Worm (Caenorhabditis elegans) whole organism, L4 larva: ENCODE measurements around the gene K11H3.2.
A peak's percentile ranks its signal among the peaks of the same experiment; 100 is the strongest.

Experiments used
- Y75B8A.6 ChIP-seq: fragments of 200-800 bp; sonication (Bioruptor generic); IDR thresholded peaks from 2 replicates; pipeline ENCODE4 v1.3.6; 2022; ENCODE audit warnings: missing genetic modification reagents, missing genetic modification characterization, missing compliant biosample characterization
- ZK337.2 ChIP-seq: fragments of 200-800 bp; sonication (Bioruptor generic); IDR thresholded peaks from 2 replicates; pipeline ENCODE4 v1.3.6; 2022; ENCODE audit warnings: missing genetic modification reagents, missing genetic modification characterization, missing compliant biosample characterization
- aha-1 ChIP-seq: fragments of 150-350 bp; peaks from one replicate; lab custom pipeline; 2014; ENCODE audit warnings: missing biosample characterization, missing genetic modification characterization
- aly-2 ChIP-seq: sonication (generic microtip); optimal IDR thresholded peaks from 2 replicates; lab custom pipeline; 2018; ENCODE audit warnings: missing biosample characterization, missing genetic modification characterization
- ces-1 ChIP-seq: fragments of 150-350 bp; sonication (generic microtip); optimal IDR thresholded peaks from 4 replicates; lab custom pipeline; 2014; ENCODE audit warnings: missing biosample characterization, missing genetic modification reagents, missing genetic modification characterization
- cey-2 ChIP-seq: sonication (generic microtip); optimal IDR thresholded peaks from 3 replicates; lab custom pipeline; 2017; ENCODE audit warnings: missing genetic modification characterization, mild to moderate bottlenecking, missing compliant biosample characterization, antibody characterized with exemption, borderline replicate concordance; ENCODE audit not compliant: insufficient read depth
- daf-16 ChIP-seq, 3 experiments: sonication (generic microtip); optimal IDR thresholded peaks; 2 replicates each; lab custom pipeline; 2016 to 2017; ENCODE audit warnings: missing genetic modification characterization in 3 of 3, missing genetic modification reagents in 3 of 3, mild to moderate bottlenecking in 2 of 3, missing compliant biosample characterization in 2 of 3, missing biosample characterization in 1 of 3, moderate library complexity in 1 of 3
- dmd-9 ChIP-seq: fragments of 200-800 bp; sonication (Bioruptor generic); IDR thresholded peaks from 2 replicates; pipeline ENCODE4 v1.3.6; 2022; ENCODE audit warnings: missing genetic modification reagents, missing genetic modification characterization, missing compliant biosample characterization
- duxl-1 ChIP-seq: sonication (generic microtip); optimal IDR thresholded peaks from 2 replicates; lab custom pipeline; 2016; ENCODE audit warnings: mild to moderate bottlenecking, missing genetic modification characterization, moderate library complexity, missing compliant biosample characterization; ENCODE audit not compliant: poor library complexity
- egl-27 ChIP-seq: sonication (generic microtip); optimal IDR thresholded peaks from 3 replicates; lab custom pipeline; 2017; ENCODE audit warnings: missing biosample characterization, missing genetic modification reagents, missing genetic modification characterization
- gei-8 ChIP-seq: fragments of 200-800 bp; sonication (Bioruptor generic); optimal IDR thresholded peaks from 2 replicates; lab custom pipeline; 2018; ENCODE audit warnings: mild to moderate bottlenecking, missing genetic modification characterization, missing compliant biosample characterization
- hif-1 ChIP-seq, 2 experiments: sonication (generic microtip); optimal IDR thresholded peaks; 2 replicates each; lab custom pipeline; 2016 to 2017; ENCODE audit warnings: missing compliant biosample characterization in 2 of 2, missing genetic modification characterization in 2 of 2, missing genetic modification reagents in 2 of 2, missing genotype in 2 of 2, mild to moderate bottlenecking in 1 of 2
- lin-39 ChIP-seq: fragments of 150-350 bp; optimal IDR thresholded peaks from 2 replicates; lab custom pipeline; 2014; ENCODE audit warnings: missing biosample characterization, missing genetic modification reagents, missing genetic modification characterization
- lir-3 ChIP-seq: sonication (generic microtip); optimal IDR thresholded peaks from 2 replicates; lab custom pipeline; 2016; ENCODE audit warnings: mild to moderate bottlenecking, missing genetic modification characterization, missing compliant biosample characterization
- nhr-11 ChIP-seq: fragments of 150-350 bp; optimal IDR thresholded peaks from 2 replicates; lab custom pipeline; 2014; ENCODE audit warnings: missing biosample characterization, missing genetic modification characterization
- nhr-25 ChIP-seq: sonication (generic microtip); optimal IDR thresholded peaks from 2 replicates; lab custom pipeline; 2017; ENCODE audit warnings: missing genetic modification characterization, mild to moderate bottlenecking, missing compliant biosample characterization, antibody characterized with exemption, moderate library complexity, borderline replicate concordance; ENCODE audit not compliant: insufficient read depth
- nhr-76 ChIP-seq: fragments of 150-350 bp; optimal IDR thresholded peaks from 2 replicates; lab custom pipeline; 2014; ENCODE audit warnings: missing biosample characterization, missing genetic modification characterization
- unc-39 ChIP-seq: sonication (generic microtip); optimal IDR thresholded peaks from 2 replicates; lab custom pipeline; 2017; ENCODE audit warnings: missing biosample characterization, missing genetic modification characterization
- unc-62 ChIP-seq, 3 experiments: fragments of 150-350 bp in 1 of 3; sonication (generic microtip); optimal IDR thresholded peaks in 2 of 3; peaks in 1 of 3; 1 replicate in 1 of 3; 2 replicates in 2 of 3; lab custom pipeline; 2014 to 2017; ENCODE audit warnings: missing biosample characterization in 3 of 3, missing genetic modification characterization in 3 of 3, missing genetic modification reagents in 3 of 3, missing genotype in 1 of 3
- vab-7 ChIP-seq: fragments of 200-800 bp; sonication (Bioruptor generic); IDR thresholded peaks from 2 replicates; pipeline ENCODE4 v1.3.6; 2022; ENCODE audit warnings: missing genetic modification reagents, missing genetic modification characterization, missing compliant biosample characterization

Gene K11H3.2

DNA sequence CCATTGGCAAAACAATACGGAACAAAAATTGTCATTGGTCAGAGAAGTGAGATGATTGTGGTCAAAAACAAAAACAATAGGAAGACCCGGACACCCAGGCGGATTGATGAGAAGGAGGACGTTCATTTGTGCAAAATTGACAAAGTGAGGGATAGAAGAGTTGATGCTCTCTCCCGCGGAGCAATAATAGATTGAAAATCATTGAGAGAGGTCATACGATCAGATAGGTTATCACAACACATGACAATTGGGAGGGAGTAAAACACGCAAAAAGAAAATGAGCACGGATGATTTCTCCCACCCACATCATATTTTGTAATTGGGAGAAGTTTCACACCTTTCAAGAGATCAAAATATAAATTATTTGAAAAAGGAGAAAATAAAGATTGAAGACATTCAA is 39.4 kb downstream of the K11H3.2 start:
- peak; percentile 6 for TF ChIP-seq nhr-11 (tag; lab: Kevin White, UChicago)
- no peak for TF ChIP-seq hif-1 (tag; optimal IDR thresholded peaks at IDR 0.05; lab: Kevin White, UChicago)

DNA sequence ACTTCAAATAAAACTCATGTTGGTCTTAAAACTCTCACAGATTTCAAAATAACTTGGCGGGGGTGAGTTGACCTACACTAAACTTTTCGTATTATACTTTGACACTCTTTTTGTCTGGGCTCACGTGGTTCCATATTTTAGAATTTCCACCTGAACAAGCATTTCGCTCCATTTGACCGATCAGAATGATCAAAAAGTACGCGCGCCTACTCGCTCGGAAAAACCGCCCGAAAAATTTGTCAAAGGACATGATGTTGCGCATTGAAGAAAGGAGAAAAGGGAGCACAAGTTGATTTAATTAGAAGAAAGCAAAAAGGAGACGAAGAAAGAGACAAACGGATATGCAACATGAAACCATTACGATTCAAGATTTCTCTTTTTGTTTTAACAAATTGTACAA is 40.1 kb downstream of the K11H3.2 start:
- TF ChIP-seq aha-1 (tag; lab: Kevin White, UChicago) (peak; percentile 94), gei-8 (GFP tag; lab: Kevin White, UChicago) (no peak), unc-62 (GFP tag; optimal IDR thresholded peaks at IDR 0.05 in 1 of 2; lab: Kevin White, UChicago) (peak in 1 of 2 experiments; percentile 31), unc-62 (tag; optimal IDR thresholded peaks at IDR 0.05; lab: Kevin White, UChicago) (no peak)

DNA sequence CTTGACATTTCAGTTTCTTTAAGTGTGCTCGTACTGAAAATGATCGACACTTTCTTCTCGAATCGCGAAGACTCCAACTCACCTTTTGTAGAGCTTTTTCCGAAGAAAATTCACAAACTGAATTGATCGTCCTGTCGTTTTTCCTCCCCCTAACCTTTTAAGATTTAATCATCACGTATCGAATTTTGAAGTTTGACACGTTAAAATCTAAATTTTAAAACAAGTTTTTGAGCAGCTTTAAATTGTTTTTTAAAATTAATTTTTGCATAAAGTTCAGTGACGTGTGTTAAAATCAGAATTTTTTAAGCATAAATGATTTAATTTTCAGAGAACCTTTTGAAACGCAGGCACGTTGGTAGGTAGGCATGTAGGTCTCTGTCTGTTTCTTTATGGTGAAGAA is 45.1 kb downstream of the K11H3.2 start, which contains the start of gene alg-4:
alg-4 (minus strand) TSS at position 101 of the 400 bp plus-strand sequence.
- TF ChIP-seq Y75B8A.6 (GFP tag; lab: Robert Waterston, UW) (no peak), nhr-11 (tag; lab: Kevin White, UChicago) (no peak), egl-27 (tag; lab: Kevin White, UChicago) (no peak), ZK337.2 (GFP tag; lab: Robert Waterston, UW) (no peak), cey-2 (no peak), hif-1 (tag; optimal IDR thresholded peaks at IDR 0.05; lab: Kevin White, UChicago) (no peak), nhr-76 (tag; lab: Kevin White, UChicago) (no peak), lir-3 (tag; lab: Kevin White, UChicago) (no peak), unc-39 (tag; lab: Kevin White, UChicago) (no peak), ces-1 (GFP tag; lab: Kevin White, UChicago) (no peak), vab-7 (GFP tag; lab: Robert Waterston, UW) (no peak), aly-2 (tag; lab: Kevin White, UChicago) (no peak), daf-16 (GFP tag; optimal IDR thresholded peaks at IDR 0.05; lab: Kevin White, UChicago) (no peak), daf-16 (tag; optimal IDR thresholded peaks at IDR 0.05; lab: Kevin White, UChicago) (no peak), lin-39 (no peak)

DNA sequence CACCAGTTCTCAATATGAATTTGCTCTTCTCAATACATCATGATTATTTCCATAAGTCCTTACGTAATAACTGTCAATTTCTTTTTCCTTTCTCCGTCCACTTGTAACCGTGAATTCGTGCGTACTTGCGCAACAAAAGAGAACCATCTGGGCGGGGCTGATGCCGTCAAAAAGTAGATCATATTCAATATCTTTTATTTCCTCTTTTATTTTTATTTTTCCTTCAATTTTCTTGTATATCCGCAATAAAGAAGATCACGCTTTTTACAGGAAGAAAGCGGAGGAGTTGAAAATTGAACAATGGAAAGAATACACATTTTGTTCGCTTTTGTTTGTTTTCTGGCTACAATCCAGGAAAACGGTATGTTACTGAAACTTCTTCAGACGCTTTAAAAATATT is 46.7 kb downstream of the K11H3.2 start, which contains the start of gene mam-7:
mam-7 (plus strand) TSS at position 301 of the 400 bp plus-strand sequence.
- no peak for TF ChIP-seq dmd-9 (GFP tag; lab: Robert Waterston, UW)
- no peak for TF ChIP-seq duxl-1
- no peak for TF ChIP-seq nhr-25 (tag; lab: Kevin White, UChicago)
- TF ChIP-seq, all 104 proteins: peak for 0
